Fruit fly (Drosophila melanogaster): ENCODE data around the gene CG7115.

The CG7115 gene

dm6 chr2L:7794689-7795475 lies 26.1 kb upstream of the CG7115 start:
- no peak for TF ChIP-seq Myc (optimal IDR thresholded peaks at IDR 0.05)
- TF ChIP-seq sv (GFP tag; optimal IDR thresholded peaks at IDR 0.05) = no peak
- TF ChIP-seq br (GFP tag; optimal IDR thresholded peaks at IDR 0.05) = no peak
- TF ChIP-seq h (GFP tag; optimal IDR thresholded peaks at IDR 0.05) = no peak
- no peak for TF ChIP-seq Abd-B (GFP tag; optimal IDR thresholded peaks at IDR 0.05)
- no peak for TF ChIP-seq sage (GFP tag; optimal IDR thresholded peaks at IDR 0.05)
- TF ChIP-seq jim (GFP tag; optimal IDR thresholded peaks at IDR 0.05) = no peak
- no peak for TF ChIP-seq HLH106 (tag; optimal IDR thresholded peaks at IDR 0.05)
- TF ChIP-seq dl (GFP tag; optimal IDR thresholded peaks at IDR 0.05; ENCODE audit: insufficient read depth in 1 of 2, partially characterized antibody in 2 of 2) = no peak
- TF ChIP-seq usp (GFP tag; optimal IDR thresholded peaks at IDR 0.05) = no peak
- no peak for TF ChIP-seq Dfd (GFP tag; optimal IDR thresholded peaks at IDR 0.05)
- TF ChIP-seq CrebA (GFP tag; optimal IDR thresholded peaks at IDR 0.05; ENCODE audit: borderline replicate concordance) = no peak
- no peak for TF ChIP-seq CG32264 (GFP tag; optimal IDR thresholded peaks at IDR 0.05)
- no peak for TF ChIP-seq Hnf4 (GFP tag; optimal IDR thresholded peaks at IDR 0.05)

dm6 chr2L:7795859-7796258 lies 25.1 kb upstream of the CG7115 start, which contains the start of gene LKRSDH:
Gene LKRSDH, minus strand, starts transcription at chr2L:7795959.
- TF ChIP-seq jim (GFP tag; optimal IDR thresholded peaks at IDR 0.05) (no peak), dl (GFP tag; optimal IDR thresholded peaks at IDR 0.05; ENCODE audit: insufficient read depth in 1 of 2, partially characterized antibody in 2 of 2) (peak in 1 of 2 experiments; percentile 36), br (GFP tag; optimal IDR thresholded peaks at IDR 0.05) (no peak), dsf (GFP tag; optimal IDR thresholded peaks at IDR 0.05; ENCODE audit: borderline replicate concordance) (no peak), CrebA (GFP tag; optimal IDR thresholded peaks at IDR 0.05; ENCODE audit: borderline replicate concordance) (no peak), sv (GFP tag; optimal IDR thresholded peaks at IDR 0.05) (no peak)

dm6 chr2L:7799804-7800433 lies 21.0 kb upstream of the CG7115 start, which contains the start of the genes Herp and r2d2:
Gene Herp, minus strand, starts transcription at chr2L:7800058.
Gene r2d2, plus strand, starts transcription at chr2L:7800147.
- no peak for TF ChIP-seq Rel (GFP tag; optimal IDR thresholded peaks at IDR 0.05)
- TF ChIP-seq Rel (tag; optimal IDR thresholded peaks at IDR 0.05) = peak; percentile 70
- TF ChIP-seq CrebA (GFP tag; optimal IDR thresholded peaks at IDR 0.05; ENCODE audit: borderline replicate concordance) = no peak
- TF ChIP-seq Jra (GFP tag; optimal IDR thresholded peaks at IDR 0.05) = peak; percentile 61
- TF ChIP-seq lola (GFP tag; optimal IDR thresholded peaks at IDR 0.05) = no peak
- TF ChIP-seq Sp1 (GFP tag; optimal IDR thresholded peaks at IDR 0.05) = peak; percentile 92
- peak; percentile 95 for TF ChIP-seq Myc (optimal IDR thresholded peaks at IDR 0.05)
- TF ChIP-seq OdsH (GFP tag; optimal IDR thresholded peaks at IDR 0.05) = peak; percentile 80
- no peak for TF ChIP-seq Mio (GFP tag; optimal IDR thresholded peaks at IDR 0.05)
- no peak for TF ChIP-seq N (GFP tag; optimal IDR thresholded peaks at IDR 0.05)
- peak; percentile 79 for TF ChIP-seq Hnf4 (GFP tag; optimal IDR thresholded peaks at IDR 0.05)
- no peak for TF ChIP-seq pan (optimal IDR thresholded peaks at IDR 0.05)
- TF ChIP-seq GATAd (GFP tag; optimal IDR thresholded peaks at IDR 0.05) = peak; percentile 17
- no peak for TF ChIP-seq dl (GFP tag; optimal IDR thresholded peaks at IDR 0.05; ENCODE audit: insufficient read depth in 1 of 2, partially characterized antibody in 2 of 2)
- TF ChIP-seq foxo (GFP tag; optimal IDR thresholded peaks at IDR 0.05) = peak in 1 of 2 experiments; percentile 92
- TF ChIP-seq br (GFP tag; optimal IDR thresholded peaks at IDR 0.05) = peak; percentile 88
- TF ChIP-seq dmrt93B (GFP tag; optimal IDR thresholded peaks at IDR 0.05) = peak; percentile 81
- peak; percentile 90 for TF ChIP-seq fru (GFP tag; optimal IDR thresholded peaks at IDR 0.05)
- peak; percentile 94 for TF ChIP-seq HLH106 (tag; optimal IDR thresholded peaks at IDR 0.05)
- TF ChIP-seq usp (GFP tag; optimal IDR thresholded peaks at IDR 0.05) = no peak
- peak; percentile 91 for TF ChIP-seq CG9705 (GFP tag; optimal IDR thresholded peaks at IDR 0.05)
- TF ChIP-seq Vsx2 (GFP tag; optimal IDR thresholded peaks at IDR 0.05; ENCODE audit: partially characterized antibody) = no peak
- TF ChIP-seq tai (GFP tag; optimal IDR thresholded peaks at IDR 0.05) = no peak
- no peak for TF ChIP-seq Dfd (GFP tag; optimal IDR thresholded peaks at IDR 0.05)
- no peak for TF ChIP-seq Dif (GFP tag; optimal IDR thresholded peaks at IDR 0.05; ENCODE audit: partially characterized antibody)
- TF ChIP-seq Hr83 (GFP tag; optimal IDR thresholded peaks at IDR 0.05; ENCODE audit: poor library complexity, severe bottlenecking) = no peak
- TF ChIP-seq sv (GFP tag; optimal IDR thresholded peaks at IDR 0.05) = peak; percentile 90
- TF ChIP-seq dsf (GFP tag; optimal IDR thresholded peaks at IDR 0.05; ENCODE audit: borderline replicate concordance) = peak; percentile 52
- TF ChIP-seq Abd-B (GFP tag; optimal IDR thresholded peaks at IDR 0.05) = no peak
- no peak for TF ChIP-seq jim (GFP tag; optimal IDR thresholded peaks at IDR 0.05)
- peak; percentile 72 for TF ChIP-seq CG32264 (GFP tag; optimal IDR thresholded peaks at IDR 0.05)
- TF ChIP-seq h (GFP tag; optimal IDR thresholded peaks at IDR 0.05) = peak; percentile 88
- TF ChIP-seq woc (GFP tag; optimal IDR thresholded peaks at IDR 0.05) = peak; percentile 98
- no peak for TF ChIP-seq Hr78 (GFP tag; optimal IDR thresholded peaks at IDR 0.05)
- TF ChIP-seq brk (GFP tag; optimal IDR thresholded peaks at IDR 0.05) = peak; percentile 71
- no peak for TF ChIP-seq sage (GFP tag; optimal IDR thresholded peaks at IDR 0.05)
- peak; percentile 75 for TF ChIP-seq psq (GFP tag; optimal IDR thresholded peaks at IDR 0.05)
- TF ChIP-seq rgr (GFP tag; optimal IDR thresholded peaks at IDR 0.05) = peak; percentile 86
- TF ChIP-seq ey (GFP tag; optimal IDR thresholded peaks at IDR 0.05) = peak; percentile 89
